Worm (Caenorhabditis elegans): ENCODE measurements around the gene arrd-17.

arrd-17 gene

ce11 chrIII:13637681-13638080, 7.1 kb upstream of the arrd-17 start:
- peak; percentile 44 for TF ChIP-seq nfya-1 (tag; optimal IDR thresholded peaks at IDR 0.05; ENCODE audit: insufficient read depth)
- TF ChIP-seq nhr-12 (tag; optimal IDR thresholded peaks at IDR 0.05), result no peak
- no peak for TF ChIP-seq sea-2 (GFP tag; optimal IDR thresholded peaks at IDR 0.05)
- peak; percentile 62 for TF ChIP-seq fkh-10 (GFP tag; optimal IDR thresholded peaks at IDR 0.05)

- TF ChIP-seq elt-2 (tag; optimal IDR thresholded peaks at IDR 0.05) (no peak), nfya-1 (tag; optimal IDR thresholded peaks at IDR 0.05; ENCODE audit: insufficient read depth) (peak; percentile 32), fkh-10 (GFP tag; optimal IDR thresholded peaks at IDR 0.05) (peak; percentile 61), snpc-4 (tag; optimal IDR thresholded peaks at IDR 0.05) (peak; percentile 66), zag-1 (tag; optimal IDR thresholded peaks at IDR 0.05) (no peak), unc-62 (GFP tag; optimal IDR thresholded peaks at IDR 0.05) (peak; percentile 31), egl-27 (tag; optimal IDR thresholded peaks at IDR 0.05) (no peak), lin-39 (tag; optimal IDR thresholded peaks at IDR 0.05) (peak; percentile 7), pha-4 (tag; optimal IDR thresholded peaks at IDR 0.05) (no peak)
These were observed 5.2 kb upstream of the arrd-17 start for ce11 chrIII:13635730-13636360.

DNA sequence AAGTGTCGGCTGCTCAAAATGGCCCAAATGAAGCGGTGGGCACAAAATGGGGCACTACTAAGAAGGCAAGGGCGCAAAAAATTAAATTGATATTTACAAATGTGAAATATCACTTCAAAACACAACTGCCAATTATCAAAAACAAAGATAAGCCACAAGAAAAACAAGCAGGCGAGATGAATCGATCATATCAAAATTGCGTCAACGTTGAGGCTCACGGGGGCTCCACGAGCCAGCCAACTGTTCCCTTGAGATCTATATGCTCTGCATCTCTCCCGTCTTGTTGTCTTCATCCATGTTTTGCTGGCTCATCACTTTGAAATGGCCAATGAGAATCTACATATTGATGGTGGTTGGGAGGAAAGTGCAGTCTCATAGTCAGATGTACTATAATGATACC, 4.6 kb upstream of the arrd-17 start:
- TF ChIP-seq lin-39 (tag; optimal IDR thresholded peaks at IDR 0.05), result peak; percentile 18
- peak; percentile 11 for TF ChIP-seq egl-5 (tag; optimal IDR thresholded peaks at IDR 0.05)
- TF ChIP-seq elt-1 (tag; optimal IDR thresholded peaks at IDR 0.05), result peak; percentile 29
- no peak for TF ChIP-seq ztf-11 (tag; optimal IDR thresholded peaks at IDR 0.05)

DNA sequence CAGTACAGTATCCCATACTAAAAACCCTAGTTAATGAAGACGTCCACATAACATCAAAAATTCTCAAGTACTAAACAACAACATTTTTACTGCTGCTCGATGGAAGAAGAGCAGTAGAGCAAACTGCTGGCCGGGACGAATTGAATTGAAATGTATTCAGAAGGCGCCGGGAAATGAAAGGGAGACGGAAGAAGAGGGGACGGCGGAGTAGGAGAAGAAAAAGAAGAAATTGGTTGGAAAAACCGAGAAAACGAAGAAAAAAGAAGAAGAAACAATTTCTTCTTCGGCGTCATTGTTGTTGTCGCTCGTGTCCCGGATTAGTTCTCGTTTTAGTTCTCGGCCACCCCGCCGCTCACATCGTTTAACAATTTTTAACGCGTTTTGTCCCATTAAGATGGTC, 3.2 kb upstream of the arrd-17 start:
- TF ChIP-seq lin-39 (tag; optimal IDR thresholded peaks at IDR 0.05) (peak; percentile 3), fkh-10 (GFP tag; optimal IDR thresholded peaks at IDR 0.05) (peak; percentile 20), hmg-11 (tag; optimal IDR thresholded peaks at IDR 0.05) (no peak), nfya-1 (tag; optimal IDR thresholded peaks at IDR 0.05; ENCODE audit: insufficient read depth) (peak; percentile 3)

DNA sequence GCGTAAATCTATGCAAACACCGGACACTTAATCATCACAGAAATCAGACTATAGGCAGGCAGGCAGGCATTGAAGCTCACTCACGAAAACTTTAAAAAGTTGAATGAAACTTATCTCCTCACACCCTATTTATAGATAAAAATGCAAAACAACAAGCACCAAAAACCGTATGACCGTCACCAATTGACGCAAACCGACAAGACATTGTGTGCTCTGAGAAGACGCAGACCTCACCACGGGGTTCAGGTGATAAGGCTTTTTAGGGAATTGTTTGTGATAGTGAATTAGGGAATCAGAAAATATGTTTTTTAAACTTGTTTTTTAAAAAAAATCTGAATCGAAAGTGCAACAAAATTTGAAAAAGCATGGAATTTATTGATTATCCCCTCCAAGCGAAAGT, 3.9 kb downstream of the arrd-17 start, which contains the start of gene T12D8.5:
Gene T12D8.5 (minus strand): TSS at position 95 of the 400 bp plus-strand sequence.
- no peak for TF ChIP-seq R02D3.7 (tag; optimal IDR thresholded peaks at IDR 0.05)
- peak; percentile 2 for TF ChIP-seq skn-1 (tag; optimal IDR thresholded peaks at IDR 0.05)
- no peak for TF ChIP-seq nfya-1 (tag; optimal IDR thresholded peaks at IDR 0.05; ENCODE audit: insufficient read depth)
- TF ChIP-seq pqm-1 (tag; optimal IDR thresholded peaks at IDR 0.05), result peak; percentile 79
- TF ChIP-seq egl-27 (tag; optimal IDR thresholded peaks at IDR 0.05), result no peak
- TF ChIP-seq nhr-67 (tag; optimal IDR thresholded peaks at IDR 0.05), result no peak
- TF ChIP-seq pha-4 (tag; optimal IDR thresholded peaks at IDR 0.05), result peak; percentile 58
- peak; percentile 6 for TF ChIP-seq fos-1 (tag; optimal IDR thresholded peaks at IDR 0.05)
- peak; percentile 19 for TF ChIP-seq jun-1 (tag; optimal IDR thresholded peaks at IDR 0.05)
- no peak for TF ChIP-seq unc-62 (GFP tag; optimal IDR thresholded peaks at IDR 0.05)
- TF ChIP-seq daf-12 (tag; optimal IDR thresholded peaks at IDR 0.05), result no peak
- TF ChIP-seq elt-2 (tag; optimal IDR thresholded peaks at IDR 0.05), result peak; percentile 91

- TF ChIP-seq elt-3 (tag; optimal IDR thresholded peaks at IDR 0.05) (no peak), elt-2 (tag; optimal IDR thresholded peaks at IDR 0.05) (peak; percentile 30), ztf-11 (tag; optimal IDR thresholded peaks at IDR 0.05) (no peak), ama-1 (optimal IDR thresholded peaks at IDR 0.05) (peak; percentile 58), pha-4 (tag; optimal IDR thresholded peaks at IDR 0.05) (no peak), lin-39 (tag; optimal IDR thresholded peaks at IDR 0.05) (no peak), daf-12 (tag; optimal IDR thresholded peaks at IDR 0.05) (no peak), eor-1 (tag; optimal IDR thresholded peaks at IDR 0.05) (no peak), jun-1 (tag; optimal IDR thresholded peaks at IDR 0.05) (no peak), nhr-237 (tag; optimal IDR thresholded peaks at IDR 0.05) (no peak), mml-1 (tag; optimal IDR thresholded peaks at IDR 0.05) (no peak), nhr-77 (tag; optimal IDR thresholded peaks at IDR 0.05) (no peak), ceh-28 (tag; optimal IDR thresholded peaks at IDR 0.05) (peak; percentile 6), ceh-9 (tag; optimal IDR thresholded peaks at IDR 0.05) (no peak), zag-1 (tag; optimal IDR thresholded peaks at IDR 0.05) (no peak), aly-2 (tag; optimal IDR thresholded peaks at IDR 0.05) (no peak), nhr-43 (tag; optimal IDR thresholded peaks at IDR 0.05; ENCODE audit: poor library complexity, severe bottlenecking) (no peak), fkh-10 (GFP tag; optimal IDR thresholded peaks at IDR 0.05) (no peak), elt-1 (tag; optimal IDR thresholded peaks at IDR 0.05) (no peak), nhr-67 (tag; optimal IDR thresholded peaks at IDR 0.05) (no peak), egl-5 (tag; optimal IDR thresholded peaks at IDR 0.05) (no peak), skn-1 (tag; optimal IDR thresholded peaks at IDR 0.05) (no peak), egl-27 (tag; optimal IDR thresholded peaks at IDR 0.05) (no peak)
These were observed 4.8 kb downstream of the arrd-17 start for ce11 chrIII:13625650-13626430.

Measured in whole organism, L3 larva.